Fruit fly (Drosophila melanogaster): ENCODE data around the gene Lcch3.

Gene Lcch3

DNA sequence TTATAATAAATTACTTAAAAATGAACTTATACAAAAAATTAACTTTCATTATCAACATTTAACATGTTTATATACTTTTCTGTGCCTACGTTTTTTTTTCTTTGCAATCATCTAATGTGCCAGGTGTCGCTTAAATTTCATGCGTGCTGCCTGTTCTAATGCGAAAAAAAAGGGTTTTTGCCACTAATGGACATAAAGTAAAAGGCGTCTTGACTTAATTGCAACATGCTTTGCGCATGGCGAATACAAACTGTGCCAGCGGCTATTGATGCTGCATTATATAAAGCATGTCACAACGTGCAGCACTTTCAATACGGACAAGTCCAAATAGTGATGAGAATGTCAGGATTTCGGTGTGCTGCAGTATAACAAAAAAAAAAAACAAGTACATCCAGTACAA, 3.2 kb upstream of the Lcch3 start, which contains the start of gene CG8916:
Gene CG8916 (plus strand): TSS at position 301 of the 400 bp plus-strand sequence.
- TF ChIP-seq CG12768 (GFP tag; optimal IDR thresholded peaks at IDR 0.05) (no peak), bab1 (GFP tag; optimal IDR thresholded peaks at IDR 0.05) (no peak), cic (GFP tag; optimal IDR thresholded peaks at IDR 0.05) (no peak), CG5204 (GFP tag; optimal IDR thresholded peaks at IDR 0.05) (no peak), Mnt (GFP tag; optimal IDR thresholded peaks at IDR 0.05) (no peak), toe (GFP tag; optimal IDR thresholded peaks at IDR 0.05) (no peak), CG7045 (GFP tag; optimal IDR thresholded peaks at IDR 0.05) (no peak), kay (GFP tag; ENCODE audit: borderline replicate concordance) (no peak), CG1620 (GFP tag; optimal IDR thresholded peaks at IDR 0.05) (no peak)

DNA sequence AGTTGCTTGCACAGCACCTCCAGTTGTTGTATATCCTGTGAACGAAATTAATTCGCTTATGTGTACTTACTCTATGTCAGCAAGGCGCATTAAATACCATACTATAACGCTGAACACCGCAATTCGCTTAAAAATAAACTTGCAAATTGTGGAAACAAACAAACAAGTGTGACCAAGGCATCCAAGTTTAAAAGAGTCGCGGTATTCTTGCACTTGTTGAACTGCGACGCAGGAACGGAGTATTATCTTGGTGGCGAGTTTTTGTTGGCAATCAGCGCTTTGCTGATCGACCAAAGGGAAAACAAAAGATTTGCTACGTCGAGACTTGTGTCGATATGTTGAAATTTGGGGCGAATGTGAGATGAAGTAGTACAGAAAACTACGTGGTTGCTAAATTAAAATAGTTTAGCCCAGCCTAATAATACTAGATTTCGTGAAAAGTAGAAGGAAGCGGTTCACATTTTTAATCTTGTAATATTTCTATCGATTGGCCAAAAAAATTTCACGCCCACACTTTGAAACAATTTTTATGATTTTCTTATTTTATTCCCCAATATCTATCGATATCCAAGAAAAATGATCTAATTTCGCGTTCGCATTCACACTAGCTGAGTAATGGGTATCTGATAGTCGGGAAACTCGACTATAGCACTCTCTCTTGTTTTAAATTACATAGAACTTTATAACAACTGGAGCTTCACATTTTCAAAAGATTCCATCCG, 8.8 kb downstream of the Lcch3 start, which contains the start of gene Ranbp16:
Gene Ranbp16 (minus strand): TSS at position 364 of the 722 bp plus-strand sequence.
- TF ChIP-seq kay (GFP tag; ENCODE audit: borderline replicate concordance) (peak; percentile 37), CG33017 (tag; optimal IDR thresholded peaks at IDR 0.05) (no peak)

DNA sequence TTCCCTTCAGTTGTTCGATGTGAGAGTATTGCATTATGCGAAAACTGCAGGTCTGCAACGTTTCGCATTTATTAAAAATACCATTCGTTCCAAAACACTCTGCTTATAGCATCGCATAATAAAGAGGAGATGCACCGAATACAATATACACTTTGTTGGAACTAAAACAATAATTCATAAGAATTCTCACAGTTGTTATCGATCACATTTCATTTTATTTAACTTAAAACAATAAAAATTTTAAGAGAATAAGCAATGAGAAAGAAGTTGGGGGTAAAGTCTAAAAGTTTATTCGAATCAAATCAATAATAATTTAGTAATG, 9.3 kb downstream of the Lcch3 start:
- TF ChIP-seq CG7101 (tag; optimal IDR thresholded peaks at IDR 0.05): peak; percentile 7
- no peak for TF ChIP-seq CG14711 (tag; optimal IDR thresholded peaks at IDR 0.05)
- no peak for TF ChIP-seq Mnt (GFP tag; optimal IDR thresholded peaks at IDR 0.05)

DNA sequence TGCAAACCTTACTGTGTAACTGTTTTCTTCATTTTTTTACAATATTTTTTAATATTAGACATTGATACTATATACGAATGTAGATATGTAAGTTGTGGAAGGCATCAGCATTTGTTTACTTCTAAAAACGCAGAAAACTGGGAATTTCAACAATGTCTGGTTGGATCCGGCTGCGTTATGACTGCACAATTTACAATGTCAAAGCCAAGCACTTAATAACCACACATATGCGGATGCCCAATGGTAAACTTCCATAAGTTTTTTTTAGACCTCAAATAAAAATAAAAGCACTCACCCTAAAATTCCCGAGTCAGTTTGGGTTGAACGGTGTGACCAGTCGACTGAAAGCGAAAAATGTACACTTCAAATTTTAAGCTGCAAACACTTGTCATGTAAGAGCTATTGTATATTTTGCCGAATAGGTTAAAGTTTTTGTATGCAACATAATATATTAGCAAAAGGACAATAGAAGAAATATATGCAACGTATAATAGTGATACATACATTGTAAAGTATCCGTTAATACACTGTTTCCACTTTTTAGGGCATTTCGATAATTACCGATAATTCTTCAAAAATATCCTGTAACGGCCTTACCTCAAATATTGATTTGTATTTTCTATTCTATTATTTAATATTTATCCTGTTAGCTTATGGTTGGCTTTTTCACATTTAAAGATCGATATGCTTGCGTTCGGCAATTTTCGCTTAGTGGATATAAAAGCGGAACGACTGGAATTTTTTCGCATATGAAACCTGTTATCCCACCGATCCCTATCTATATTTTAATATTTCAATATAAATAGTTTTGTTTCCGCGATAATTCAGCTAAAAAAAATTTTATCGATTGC, 15.4 kb downstream of the Lcch3 start, which contains the start of gene Stim:
Gene Stim (minus strand): TSS at position 347 of the 851 bp plus-strand sequence.
- TF ChIP-seq pad (GFP tag; optimal IDR thresholded peaks at IDR 0.05) (no peak), CG33017 (tag; optimal IDR thresholded peaks at IDR 0.05) (no peak), CG14711 (tag; optimal IDR thresholded peaks at IDR 0.05) (no peak), tj (GFP tag; optimal IDR thresholded peaks at IDR 0.05) (no peak), bab1 (GFP tag; optimal IDR thresholded peaks at IDR 0.05) (peak; percentile 56), kay (GFP tag; ENCODE audit: borderline replicate concordance) (peak; percentile 88)

DNA sequence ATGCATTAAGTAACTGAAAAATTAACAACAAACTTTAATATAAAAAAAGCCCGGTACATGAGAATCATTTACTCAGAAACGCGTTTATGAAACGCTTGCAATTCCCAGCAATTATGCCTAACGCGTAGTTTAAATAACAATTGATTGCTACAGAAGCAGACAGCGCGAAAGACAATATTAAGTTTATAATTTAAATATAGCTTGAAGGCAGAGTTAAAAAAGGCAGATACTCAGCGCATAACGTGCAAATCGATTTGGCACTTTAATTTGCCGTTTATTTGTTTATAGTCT, 16.0 kb downstream of the Lcch3 start, which contains the start of gene CG8924:
Gene CG8924 (plus strand): TSS at position 122 of the 291 bp plus-strand sequence.
- TF ChIP-seq toe (GFP tag; optimal IDR thresholded peaks at IDR 0.05): no peak
- TF ChIP-seq CG12768 (GFP tag; optimal IDR thresholded peaks at IDR 0.05): no peak
- no peak for TF ChIP-seq kay (GFP tag; ENCODE audit: borderline replicate concordance)
- no peak for TF ChIP-seq CG7045 (GFP tag; optimal IDR thresholded peaks at IDR 0.05)

DNA sequence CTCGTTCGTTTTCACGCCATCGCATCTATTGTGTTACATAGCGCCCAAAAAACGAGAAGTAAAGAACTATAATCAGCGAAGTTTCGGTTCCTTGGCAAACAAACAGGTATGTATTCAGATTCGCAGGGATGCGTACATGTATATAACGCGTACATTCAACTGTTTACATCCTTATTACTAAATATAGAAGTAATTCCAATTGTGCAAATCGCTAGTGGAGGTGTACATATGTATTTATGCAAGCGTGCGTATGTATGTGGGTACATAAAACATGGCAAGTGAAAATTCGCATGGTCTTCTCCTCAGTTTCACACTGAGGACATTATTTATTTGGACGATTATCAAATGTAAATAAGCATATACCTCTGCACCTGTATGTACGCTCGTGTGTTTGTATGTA, 16.6 kb downstream of the Lcch3 start:
- TF ChIP-seq kay (GFP tag; ENCODE audit: borderline replicate concordance): no peak
- TF ChIP-seq cic (GFP tag; optimal IDR thresholded peaks at IDR 0.05): no peak

DNA sequence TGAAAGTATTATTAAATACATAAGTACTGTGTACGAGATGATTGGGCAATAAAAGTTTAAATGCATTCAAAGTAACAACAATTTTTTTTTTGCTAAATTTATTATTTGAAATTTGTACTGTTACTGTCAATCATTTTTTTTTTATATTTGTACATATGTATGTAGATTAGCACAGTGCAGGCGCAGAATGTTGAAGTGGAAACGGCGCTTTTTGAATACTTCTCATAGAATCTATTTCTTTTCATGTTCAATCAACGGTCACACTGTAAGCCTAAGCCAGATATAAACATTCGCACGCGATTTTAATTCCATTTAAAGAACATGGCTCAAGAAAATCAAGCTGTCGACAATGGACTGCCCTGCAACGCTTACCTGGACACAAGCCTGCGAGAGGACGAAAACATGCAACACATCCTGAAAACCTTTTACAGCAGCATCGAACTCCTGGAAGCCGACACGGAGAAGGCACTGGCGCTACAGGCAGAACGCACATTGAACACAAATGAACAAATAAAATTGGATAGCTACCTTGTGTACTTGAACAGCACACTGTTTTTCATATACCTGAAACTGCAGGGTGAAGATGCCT, 19.9 kb downstream of the Lcch3 start, which contains the start of gene Rrp47:
Gene Rrp47 (plus strand): TSS at position 163 of the 589 bp plus-strand sequence.
- TF ChIP-seq cic (GFP tag; optimal IDR thresholded peaks at IDR 0.05) (no peak), bab1 (GFP tag; optimal IDR thresholded peaks at IDR 0.05) (peak; percentile 25), Mnt (GFP tag; optimal IDR thresholded peaks at IDR 0.05) (peak; percentile 16), Hr96 (GFP tag; optimal IDR thresholded peaks at IDR 0.05) (no peak), kay (GFP tag; ENCODE audit: borderline replicate concordance) (peak; percentile 26)

DNA sequence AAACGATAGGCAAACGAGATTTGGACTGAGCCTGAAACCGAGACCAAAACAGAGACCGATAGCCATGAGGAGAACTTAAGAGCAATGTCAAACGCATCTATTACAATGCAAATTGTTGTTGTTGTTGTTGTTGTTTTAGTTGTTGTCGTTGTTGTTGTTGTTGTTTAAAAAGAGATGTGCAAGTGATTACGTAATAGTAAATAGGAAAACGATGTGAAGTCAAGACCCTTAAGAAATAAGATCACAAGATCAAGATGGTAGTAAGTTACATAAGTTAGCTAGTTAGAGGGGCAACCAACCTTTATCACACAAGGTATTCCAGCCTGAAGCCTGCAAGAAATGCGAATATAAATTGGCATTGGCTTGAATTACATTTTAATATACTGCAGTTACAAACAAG, 25.2 kb downstream of the Lcch3 start:
- TF ChIP-seq ovo (GFP tag; optimal IDR thresholded peaks at IDR 0.05) (no peak), pad (GFP tag; optimal IDR thresholded peaks at IDR 0.05) (no peak), Mnt (GFP tag; optimal IDR thresholded peaks at IDR 0.05) (no peak), cnc (optimal IDR thresholded peaks at IDR 0.05) (no peak), Hr96 (GFP tag; optimal IDR thresholded peaks at IDR 0.05) (no peak), CG11617 (GFP tag; optimal IDR thresholded peaks at IDR 0.05) (no peak), bab1 (GFP tag; optimal IDR thresholded peaks at IDR 0.05) (no peak), toe (GFP tag; optimal IDR thresholded peaks at IDR 0.05) (no peak), tj (GFP tag; optimal IDR thresholded peaks at IDR 0.05) (no peak)

Data from whole organism, adult.